Fruit fly (Drosophila melanogaster) whole organism, embryonic: ENCODE measurements around the gene CG46430.

ENCODE experiments used
- BEAF-32 ChIP-seq: fragments of 200-800 bp; sonication (Bioruptor generic); optimal IDR thresholded peaks from 3 replicates; lab custom pipeline; 2017; ENCODE audit warnings: missing biosample characterization, missing genetic modification characterization, mild to moderate bottlenecking, moderate library complexity, missing genetic modification reagents
- CG11504 ChIP-seq: fragments of 200-800 bp; sonication (Bioruptor generic); optimal IDR thresholded peaks from 3 replicates; lab custom pipeline; 2019; ENCODE audit warnings: missing biosample characterization, mild to moderate bottlenecking, missing genetic modification characterization, moderate library complexity
- CG11560 ChIP-seq: fragments of 200-800 bp; sonication (Bioruptor generic); IDR thresholded peaks from 3 replicates; pipeline ENCODE4 v1.3.6; 2022; ENCODE audit warnings: missing biosample characterization, missing genetic modification characterization
- CG11695 ChIP-seq: fragments of 200-800 bp; sonication (Bioruptor generic); IDR thresholded peaks from 3 replicates; pipeline ENCODE4 v1.3.6; 2022; ENCODE audit warnings: missing biosample characterization, missing genetic modification characterization
- CG12219 ChIP-seq: fragments of 200-800 bp; sonication (Bioruptor generic); optimal IDR thresholded peaks from 3 replicates; lab custom pipeline; 2018; ENCODE audit warnings: missing biosample characterization, mild to moderate bottlenecking, missing genetic modification characterization
- CG1233 ChIP-seq: fragments of 200-800 bp; sonication (Bioruptor generic); optimal IDR thresholded peaks from 4 replicates; lab custom pipeline; 2018; ENCODE audit warnings: missing biosample characterization, mild to moderate bottlenecking, missing genetic modification characterization
- CG12391 ChIP-seq: fragments of 200-800 bp; sonication (Bioruptor generic); optimal IDR thresholded peaks from 3 replicates; lab custom pipeline; 2018; ENCODE audit warnings: missing biosample characterization, mild to moderate bottlenecking, missing genetic modification characterization, moderate library complexity
- CG13123 ChIP-seq: fragments of 200-800 bp; sonication (Bioruptor generic); optimal IDR thresholded peaks from 2 replicates; lab custom pipeline; 2016; ENCODE audit warnings: missing biosample characterization, missing genetic modification characterization
- CG14441 ChIP-seq: fragments of 200-800 bp; sonication (Bioruptor generic); IDR thresholded peaks from 2 replicates; pipeline ENCODE4 v1.3.6; 2022; ENCODE audit warnings: missing biosample characterization, missing genetic modification characterization
- CG15073 ChIP-seq: fragments of 200-800 bp; sonication (Bioruptor generic); optimal IDR thresholded peaks from 2 replicates; lab custom pipeline; 2016; ENCODE audit warnings: missing biosample characterization, missing genetic modification characterization
- CG15479 ChIP-seq: fragments of 200-800 bp; sonication (Bioruptor generic); optimal IDR thresholded peaks from 3 replicates; lab custom pipeline; 2019; ENCODE audit warnings: missing biosample characterization, mild to moderate bottlenecking, missing genetic modification characterization, moderate library complexity
- CG16815 ChIP-seq: fragments of 200-800 bp; sonication (Bioruptor generic); optimal IDR thresholded peaks from 3 replicates; lab custom pipeline; 2017; ENCODE audit warnings: missing biosample characterization, mild to moderate bottlenecking, missing genetic modification characterization
- CG17186 ChIP-seq: fragments of 200-800 bp; sonication (Bioruptor generic); optimal IDR thresholded peaks from 3 replicates; lab custom pipeline; 2017; ENCODE audit warnings: missing biosample characterization, missing genetic modification reagents, missing genetic modification characterization
- CG17359 ChIP-seq: fragments of 200-800 bp; sonication (Bioruptor generic); optimal IDR thresholded peaks from 3 replicates; lab custom pipeline; 2018; ENCODE audit warnings: missing biosample characterization, mild to moderate bottlenecking, missing genetic modification characterization, moderate library complexity
- CG2202 ChIP-seq: fragments of 200-800 bp; sonication (Bioruptor generic); optimal IDR thresholded peaks from 2 replicates; lab custom pipeline; 2018; ENCODE audit warnings: missing biosample characterization, mild to moderate bottlenecking, missing genetic modification characterization
- CG3065 ChIP-seq: fragments of 200-800 bp; sonication (Bioruptor generic); optimal IDR thresholded peaks from 2 replicates; lab custom pipeline; 2016; ENCODE audit warnings: missing biosample characterization, missing genetic modification characterization
- CG3847 ChIP-seq: fragments of 200-800 bp; sonication (Bioruptor generic); IDR thresholded peaks from 2 replicates; pipeline ENCODE4 v1.3.6; 2022; ENCODE audit warnings: missing biosample characterization, missing genetic modification characterization
- CG4282 ChIP-seq: fragments of 200-800 bp; sonication (Bioruptor generic); optimal IDR thresholded peaks from 2 replicates; lab custom pipeline; 2016; ENCODE audit warnings: missing biosample characterization, missing genetic modification characterization
- CG6175 ChIP-seq: fragments of 200-800 bp; sonication (Bioruptor generic); IDR thresholded peaks from 3 replicates; pipeline ENCODE4 v1.3.6; 2022; ENCODE audit warnings: missing biosample characterization, missing genetic modification characterization
- CG6654 ChIP-seq: fragments of 200-800 bp; sonication (Bioruptor generic); optimal IDR thresholded peaks from 2 replicates; lab custom pipeline; 2017; ENCODE audit warnings: missing biosample characterization, mild to moderate bottlenecking, missing genetic modification characterization
- CG6791 ChIP-seq: fragments of 200-800 bp; sonication (Bioruptor generic); IDR thresholded peaks from 3 replicates; pipeline ENCODE4 v1.3.6; 2022; ENCODE audit warnings: missing biosample characterization, missing genetic modification characterization; ENCODE audit not compliant: partially characterized antibody
- CG6813 ChIP-seq: fragments of 200-800 bp; sonication (Bioruptor generic); optimal IDR thresholded peaks from 2 replicates; lab custom pipeline; 2017; ENCODE audit warnings: missing biosample characterization, missing genetic modification characterization, mild to moderate bottlenecking, moderate library complexity, missing genetic modification reagents
- CG8478 ChIP-seq: fragments of >200 bp; optimal IDR thresholded peaks from 2 replicates; lab custom pipeline; 2018
- CG9609 ChIP-seq: fragments of 200-800 bp; sonication (Bioruptor generic); optimal IDR thresholded peaks from 3 replicates; lab custom pipeline; 2016; ENCODE audit warnings: missing biosample characterization, missing genetic modification characterization
- CHES-1-like ChIP-seq: fragments of 200-800 bp; sonication (Bioruptor generic); optimal IDR thresholded peaks from 2 replicates; lab custom pipeline; 2016; ENCODE audit warnings: missing biosample characterization, missing genetic modification characterization
- CkIIα-i1 ChIP-seq: fragments of 200-800 bp; sonication (Bioruptor generic); IDR thresholded peaks from 2 replicates; pipeline ENCODE4 v1.3.6; 2022; ENCODE audit warnings: missing biosample characterization, missing genetic modification characterization
- CrebB ChIP-seq: fragments of 200-800 bp; sonication (Bioruptor generic); optimal IDR thresholded peaks from 3 replicates; lab custom pipeline; 2018; ENCODE audit warnings: missing biosample characterization, mild to moderate bottlenecking, missing genetic modification characterization
- Eip74EF ChIP-seq, 2 experiments: fragments of 200-800 bp in 1 of 2; fragments of >200 bp in 1 of 2; sonication (Bioruptor generic) in 1 of 2; optimal IDR thresholded peaks; 2 replicates each; lab custom pipeline; 2017 to 2019; ENCODE audit warnings: missing biosample characterization in 2 of 2, missing genetic modification characterization in 2 of 2, mild to moderate bottlenecking in 1 of 2, moderate library complexity in 1 of 2
- Fer1 ChIP-seq: fragments of 200-800 bp; sonication (Bioruptor generic); optimal IDR thresholded peaks from 2 replicates; lab custom pipeline; 2017; ENCODE audit warnings: missing biosample characterization, mild to moderate bottlenecking, missing genetic modification characterization
- Fer2 ChIP-seq: fragments of 200-800 bp; sonication (Bioruptor generic); optimal IDR thresholded peaks from 2 replicates; lab custom pipeline; 2018; ENCODE audit warnings: missing biosample characterization, mild to moderate bottlenecking, missing genetic modification characterization, moderate library complexity
- Fer3 ChIP-seq: fragments of 200-800 bp; sonication (Bioruptor generic); optimal IDR thresholded peaks from 2 replicates; lab custom pipeline; 2018; ENCODE audit warnings: missing biosample characterization, mild to moderate bottlenecking, missing genetic modification characterization, moderate library complexity
- Gsc ChIP-seq: fragments of 200-800 bp; sonication (Bioruptor generic); IDR thresholded peaks from 2 replicates; pipeline ENCODE4 v1.3.6; 2022; ENCODE audit warnings: missing biosample characterization, missing genetic modification characterization
- H15 ChIP-seq: fragments of 200-800 bp; sonication (Bioruptor generic); IDR thresholded peaks from 3 replicates; pipeline ENCODE4 v1.3.6; 2022; ENCODE audit warnings: missing biosample characterization, missing genetic modification characterization
- HmgD ChIP-seq: fragments of 200-800 bp; sonication (Bioruptor generic); optimal IDR thresholded peaks from 3 replicates; lab custom pipeline; 2016; ENCODE audit warnings: missing biosample characterization, missing genetic modification characterization
- Hr39 ChIP-seq: fragments of >200 bp; optimal IDR thresholded peaks from 2 replicates; lab custom pipeline; 2017
- Med ChIP-seq: fragments of 200-800 bp; sonication (Bioruptor generic); peaks from one replicate; lab custom pipeline; 2016; ENCODE audit warnings: missing biosample characterization, missing genetic modification characterization, mild to moderate bottlenecking, inconsistent platforms, moderate library complexity
- Mes4 ChIP-seq: fragments of 200-800 bp; sonication (Bioruptor generic); optimal IDR thresholded peaks from 2 replicates; lab custom pipeline; 2016; ENCODE audit warnings: missing biosample characterization, missing genetic modification characterization
- NC2β ChIP-seq: fragments of 200-800 bp; sonication (Bioruptor generic); optimal IDR thresholded peaks from 2 replicates; lab custom pipeline; 2016; ENCODE audit warnings: missing biosample characterization, missing genetic modification characterization
- Nf-YA ChIP-seq: fragments of 200-800 bp; sonication (Bioruptor generic); IDR thresholded peaks from 2 replicates; pipeline ENCODE4 v1.3.6; 2022; ENCODE audit warnings: missing biosample characterization, missing genetic modification characterization
- Side ChIP-seq: fragments of 200-800 bp; sonication (Bioruptor generic); optimal IDR thresholded peaks from 2 replicates; lab custom pipeline; 2016; ENCODE audit warnings: missing biosample characterization, missing genetic modification characterization
- Xrp1 ChIP-seq: fragments of 200-800 bp; sonication (Bioruptor generic); IDR thresholded peaks from 2 replicates; pipeline ENCODE4 v1.3.6; 2022; ENCODE audit warnings: missing biosample characterization, missing genetic modification characterization
- abd-A ChIP-seq: fragments of 200-800 bp; sonication (Bioruptor generic); optimal IDR thresholded peaks from 3 replicates; lab custom pipeline; 2019; ENCODE audit warnings: missing biosample characterization, mild to moderate bottlenecking, missing genetic modification characterization, moderate library complexity
- chinmo ChIP-seq: fragments of 200-800 bp; sonication (Bioruptor generic); IDR thresholded peaks from 4 replicates; pipeline ENCODE4 v1.3.6; 2022; ENCODE audit warnings: missing biosample characterization, missing genetic modification characterization; ENCODE audit not compliant: partially characterized antibody
- dimm ChIP-seq: fragments of 200-800 bp; sonication (Bioruptor generic); IDR thresholded peaks from 2 replicates; pipeline ENCODE4 v1.3.6; 2022; ENCODE audit warnings: missing biosample characterization, missing genetic modification characterization
- fd96Cb ChIP-seq: fragments of 200-800 bp; sonication (Bioruptor generic); optimal IDR thresholded peaks from 2 replicates; lab custom pipeline; 2018; ENCODE audit warnings: missing biosample characterization, mild to moderate bottlenecking, missing genetic modification characterization, moderate library complexity
- h ChIP-seq: fragments of >200 bp; optimal IDR thresholded peaks from 2 replicates; lab custom pipeline; 2017
- hbn ChIP-seq: fragments of 200-800 bp; sonication (Bioruptor generic); IDR thresholded peaks from 2 replicates; pipeline ENCODE4 v1.3.6; 2022; ENCODE audit warnings: missing biosample characterization, missing genetic modification characterization; ENCODE audit not compliant: partially characterized antibody
- lilli ChIP-seq: fragments of 200-800 bp; sonication (Bioruptor generic); optimal IDR thresholded peaks from 3 replicates; lab custom pipeline; 2016; ENCODE audit warnings: missing biosample characterization, missing genetic modification characterization
- otp ChIP-seq: fragments of 200-800 bp; sonication (Bioruptor generic); IDR thresholded peaks from 3 replicates; pipeline ENCODE4, ENCODE4 v1.3.6; 2022; ENCODE audit warnings: missing biosample characterization, missing genetic modification characterization
- pros ChIP-seq: fragments of 200-800 bp; sonication (Bioruptor generic); optimal IDR thresholded peaks from 3 replicates; lab custom pipeline; 2019; ENCODE audit warnings: missing biosample characterization, mild to moderate bottlenecking, missing genetic modification characterization, moderate library complexity
- tll ChIP-seq, 2 experiments: fragments of 200-800 bp in 1 of 2; fragments of >200 bp in 1 of 2; sonication (Bioruptor generic) in 1 of 2; optimal IDR thresholded peaks; 2 replicates each; lab custom pipeline; 2017 to 2019; ENCODE audit warnings: missing biosample characterization in 2 of 2, missing genetic modification characterization in 2 of 2, mild to moderate bottlenecking in 1 of 2, moderate library complexity in 1 of 2
- unc-4 ChIP-seq: fragments of 200-800 bp; sonication (Bioruptor generic); IDR thresholded peaks from 2 replicates; pipeline ENCODE4 v1.3.6; 2022; ENCODE audit warnings: missing biosample characterization, missing genetic modification characterization; ENCODE audit not compliant: partially characterized antibody

The CG46430 gene

dm6 chr3L:10514829-10515228 is 36.5 kb downstream of the CG46430 start (continued):
- TF ChIP-seq CrebB (tag; lab: Kevin White, UChicago) (no peak), NC2β (GFP tag; lab: Kevin White, UChicago) (no peak), unc-4 (GFP tag; lab: Robert Waterston, UW) (no peak), CG1233 (GFP tag; lab: Kevin White, UChicago) (peak; percentile 47), Fer3 (tag; lab: Kevin White, UChicago) (peak; percentile 20), otp (GFP tag; lab: Robert Waterston, UW) (no peak), Mes4 (GFP tag; lab: Kevin White, UChicago) (no peak), CG17186 (GFP tag; lab: Kevin White, UChicago) (no peak), Nf-YA (GFP tag; lab: Robert Waterston, UW) (no peak), BEAF-32 (GFP tag; lab: Kevin White, UChicago) (no peak), pros (GFP tag; lab: Kevin White, UChicago) (no peak), CHES-1-like (GFP tag; lab: Kevin White, UChicago) (no peak), CG12391 (peak; percentile 33), dimm (GFP tag; lab: Robert Waterston, UW) (no peak), Xrp1 (GFP tag; lab: Robert Waterston, UW) (peak; percentile 71), Side (no peak), fd96Cb (tag; lab: Kevin White, UChicago) (peak; percentile 39), CG16815 (GFP tag; lab: Kevin White, UChicago) (no peak), CG4282 (GFP tag; lab: Kevin White, UChicago) (no peak), lilli (GFP tag; lab: Kevin White, UChicago) (no peak), abd-A (tag; lab: Kevin White, UChicago) (no peak), Gsc (GFP tag; lab: Robert Waterston, UW) (no peak), HmgD (GFP tag; lab: Kevin White, UChicago) (no peak), CG2202 (tag; lab: Kevin White, UChicago) (no peak), CG14441 (GFP tag; lab: Robert Waterston, UW) (no peak), Fer2 (tag; lab: Kevin White, UChicago) (no peak), CG8478 (lab: Kevin White, UChicago) (no peak), CG3847 (no peak), Hr39 (lab: Kevin White, UChicago) (no peak), CG6175 (GFP tag; lab: Robert Waterston, UW) (no peak), CG9609 (GFP tag; lab: Kevin White, UChicago) (no peak), CG11695 (GFP tag; lab: Robert Waterston, UW) (no peak), CG6791 (GFP tag; lab: Robert Waterston, UW) (no peak), CG11560 (tag; lab: Robert Waterston, UW) (no peak), H15 (no peak), CG12219 (GFP tag; lab: Kevin White, UChicago) (no peak), hbn (no peak), CG6654 (GFP tag; lab: Kevin White, UChicago) (no peak), h (lab: Kevin White, UChicago) (no peak), Eip74EF (GFP tag; optimal IDR thresholded peaks at IDR 0.05; lab: Kevin White, UChicago) (no peak), CG13123 (no peak), CG17359 (tag; lab: Kevin White, UChicago) (peak; percentile 47), Med (GFP tag; lab: Kevin White, UChicago) (peak; percentile 68), CG15479 (GFP tag; lab: Kevin White, UChicago) (no peak), Fer1 (GFP tag; lab: Kevin White, UChicago) (peak; percentile 39), CG11504 (peak; percentile 65), CG15073 (GFP tag; lab: Kevin White, UChicago) (no peak), CG6813 (GFP tag; lab: Kevin White, UChicago) (peak; percentile 38), CG3065 (no peak), chinmo (GFP tag; lab: Robert Waterston, UW) (no peak), CkIIα-i1 (no peak), tll (GFP tag; optimal IDR thresholded peaks at IDR 0.05; lab: Kevin White, UChicago) (no peak)
